Worm (Caenorhabditis elegans) whole organism, young adult: ENCODE results near the gene T10G3.2.
A peak's percentile ranks its signal among the peaks of the same experiment; 100 is the strongest.

Experiments
- B0336.3 ChIP-seq: fragments of 200-800 bp; sonication (Bioruptor generic); IDR thresholded peaks from 2 replicates; pipeline ENCODE4 v1.3.6; 2022; ENCODE audit warnings: missing genetic modification characterization, missing compliant biosample characterization
- C06A6.2 ChIP-seq: fragments of 200-800 bp; sonication (Bioruptor generic); conservative IDR thresholded peaks from 2 replicates; pipeline ENCODE4 v1.3.6; 2022; ENCODE audit warnings: missing genetic modification characterization, missing compliant biosample characterization
- F23B12.7 ChIP-seq: sonication (generic microtip); optimal IDR thresholded peaks from 2 replicates; lab custom pipeline; 2017; ENCODE audit warnings: missing genetic modification characterization, mild to moderate bottlenecking, missing compliant biosample characterization, antibody characterized with exemption, moderate library complexity; ENCODE audit not compliant: insufficient read depth
- F37B4.10 ChIP-seq: fragments of 200-800 bp; sonication (Bioruptor generic); IDR thresholded peaks from 2 replicates; pipeline ENCODE4 v1.3.6; 2022; ENCODE audit warnings: missing genetic modification characterization, missing compliant biosample characterization
- F52B5.7 ChIP-seq: sonication (generic microtip); optimal IDR thresholded peaks from 2 replicates; lab custom pipeline; 2016; ENCODE audit warnings: mild to moderate bottlenecking, missing genetic modification characterization, missing compliant biosample characterization
- F57A8.1 ChIP-seq: fragments of 200-800 bp; sonication (Bioruptor generic); optimal IDR thresholded peaks from 2 replicates; lab custom pipeline; 2018; ENCODE audit warnings: mild to moderate bottlenecking, missing genetic modification characterization, moderate library complexity, missing compliant biosample characterization
- Y67H2A.10 ChIP-seq: fragments of 200-800 bp; sonication (Bioruptor generic); conservative IDR thresholded peaks from 2 replicates; pipeline ENCODE4 v1.3.6; 2022; ENCODE audit warnings: missing genetic modification reagents, missing genetic modification characterization, missing compliant biosample characterization
- ZK185.1 ChIP-seq: sonication (generic microtip); optimal IDR thresholded peaks from 2 replicates; lab custom pipeline; 2016; ENCODE audit warnings: mild to moderate bottlenecking, missing genetic modification characterization, missing compliant biosample characterization; ENCODE audit not compliant: poor library complexity, severe bottlenecking
- atf-7 ChIP-seq: sonication (generic microtip); optimal IDR thresholded peaks from 2 replicates; lab custom pipeline; 2017; ENCODE audit warnings: mild to moderate bottlenecking, missing genetic modification characterization, missing compliant biosample characterization
- attf-3 ChIP-seq: fragments of 200-800 bp; sonication (Bioruptor generic); conservative IDR thresholded peaks from 2 replicates; pipeline ENCODE4 v1.3.6; 2022; ENCODE audit warnings: missing genetic modification reagents, missing genetic modification characterization, missing compliant biosample characterization
- attf-5 ChIP-seq: fragments of 200-800 bp; sonication (Bioruptor generic); optimal IDR thresholded peaks from 2 replicates; lab custom pipeline; 2018; ENCODE audit warnings: mild to moderate bottlenecking, missing genetic modification characterization, missing compliant biosample characterization
- ceh-100 ChIP-seq: fragments of 200-800 bp; sonication (Bioruptor generic); IDR thresholded peaks from 2 replicates; pipeline ENCODE4 v1.3.6; 2022; ENCODE audit warnings: missing genetic modification reagents, missing genetic modification characterization, missing compliant biosample characterization
- ceh-91 ChIP-seq: fragments of 200-800 bp; sonication (Bioruptor generic); IDR thresholded peaks from 2 replicates; pipeline ENCODE4 v1.3.6; 2022; ENCODE audit warnings: missing genetic modification reagents, missing genetic modification characterization, missing compliant biosample characterization
- chd-7 ChIP-seq: sonication (generic microtip); optimal IDR thresholded peaks from 2 replicates; lab custom pipeline; 2016; ENCODE audit warnings: mild to moderate bottlenecking, missing genetic modification characterization, moderate library complexity, missing compliant biosample characterization
- die-1 ChIP-seq: sonication (generic microtip); optimal IDR thresholded peaks from 2 replicates; lab custom pipeline; 2016; ENCODE audit warnings: missing genotype, mild to moderate bottlenecking, missing genetic modification characterization, missing compliant biosample characterization
- egrh-3 ChIP-seq: fragments of 200-800 bp; sonication (Bioruptor generic); IDR thresholded peaks from 2 replicates; pipeline ENCODE4 v1.3.6; 2022; ENCODE audit warnings: missing genetic modification reagents, missing genetic modification characterization, missing compliant biosample characterization
- ekl-4 ChIP-seq: fragments of 200-800 bp; sonication (Bioruptor generic); IDR thresholded peaks from 2 replicates; pipeline ENCODE4 v1.3.6; 2022; ENCODE audit warnings: missing genetic modification reagents, missing genetic modification characterization, missing compliant biosample characterization
- ets-4 ChIP-seq: fragments of 200-800 bp; sonication (Bioruptor generic); optimal IDR thresholded peaks from 2 replicates; lab custom pipeline; 2018; ENCODE audit warnings: mild to moderate bottlenecking, missing genetic modification characterization, missing compliant biosample characterization
- fkh-3 ChIP-seq: sonication (generic microtip); optimal IDR thresholded peaks from 2 replicates; lab custom pipeline; 2016; ENCODE audit warnings: mild to moderate bottlenecking, missing genetic modification characterization, missing compliant biosample characterization
- gei-17 ChIP-seq: fragments of 200-800 bp; sonication (Bioruptor generic); optimal IDR thresholded peaks from 2 replicates; lab custom pipeline; 2018; ENCODE audit warnings: mild to moderate bottlenecking, missing genetic modification characterization, missing compliant biosample characterization
- hlh-26 ChIP-seq: fragments of 200-800 bp; sonication (Bioruptor generic); conservative IDR thresholded peaks from 2 replicates; pipeline ENCODE4 v1.3.6; 2022; ENCODE audit warnings: missing genetic modification reagents, missing genetic modification characterization, missing compliant biosample characterization
- hrde-1 ChIP-seq: sonication (generic microtip); optimal IDR thresholded peaks from 2 replicates; lab custom pipeline; 2016; ENCODE audit warnings: missing genetic modification characterization, mild to moderate bottlenecking, missing compliant biosample characterization, moderate library complexity, missing genotype, missing genetic modification reagents, borderline replicate concordance
- madf-3 ChIP-seq: fragments of 200-800 bp; sonication (Bioruptor generic); IDR thresholded peaks from 2 replicates; pipeline ENCODE4 v1.3.6; 2022; ENCODE audit warnings: missing genetic modification reagents, missing genetic modification characterization, missing compliant biosample characterization
- mes-4 ChIP-seq: sonication (generic microtip); optimal IDR thresholded peaks from 2 replicates; lab custom pipeline; 2016; ENCODE audit warnings: missing genotype, missing genetic modification characterization, missing compliant biosample characterization
- mxl-1 ChIP-seq: sonication (generic microtip); optimal IDR thresholded peaks from 2 replicates; lab custom pipeline; 2016; ENCODE audit warnings: missing genetic modification characterization, missing compliant biosample characterization
- nhr-179 ChIP-seq: sonication (generic microtip); optimal IDR thresholded peaks from 2 replicates; lab custom pipeline; 2016; ENCODE audit warnings: mild to moderate bottlenecking, missing genetic modification characterization, missing compliant biosample characterization
- nhr-80 ChIP-seq: sonication (generic microtip); optimal IDR thresholded peaks from 2 replicates; lab custom pipeline; 2016; ENCODE audit warnings: missing genetic modification characterization, missing compliant biosample characterization
- rec-8 ChIP-seq, 2 experiments: sonication (generic microtip); optimal IDR thresholded peaks; 2 replicates each; lab custom pipeline; 2016; ENCODE audit warnings: mild to moderate bottlenecking in 2 of 2, missing genetic modification characterization in 2 of 2, missing genetic modification reagents in 2 of 2, missing genotype in 2 of 2, missing biosample characterization in 1 of 2, missing compliant biosample characterization in 1 of 2, moderate library complexity in 1 of 2
- snpc-4 ChIP-seq, 5 experiments: fragments of 150-350 bp in 1 of 5; sonication (generic microtip) in 4 of 5; optimal IDR thresholded peaks; 2 replicates each; lab custom pipeline; 2014 to 2018; ENCODE audit warnings: missing genetic modification characterization in 5 of 5, missing biosample characterization in 3 of 5, antibody characterized with exemption in 2 of 5, mild to moderate bottlenecking in 2 of 5, missing compliant biosample characterization in 2 of 5, missing genotype in 2 of 5, moderate library complexity in 2 of 5, missing genetic modification reagents in 1 of 5
- somi-1 ChIP-seq: fragments of 200-800 bp; sonication (Bioruptor generic); optimal IDR thresholded peaks from 2 replicates; lab custom pipeline; 2018; ENCODE audit warnings: mild to moderate bottlenecking, missing genetic modification characterization, missing compliant biosample characterization
- xnd-1 ChIP-seq: sonication (generic microtip); optimal IDR thresholded peaks from 2 replicates; lab custom pipeline; 2016; ENCODE audit warnings: missing genotype, missing genetic modification reagents, missing genetic modification characterization, missing compliant biosample characterization
- ztf-25 ChIP-seq: fragments of 200-800 bp; sonication (Bioruptor generic); IDR thresholded peaks from 2 replicates; pipeline ENCODE4 v1.3.6; 2022; ENCODE audit warnings: missing genetic modification reagents, missing genetic modification characterization, missing compliant biosample characterization
- ztf-3 ChIP-seq: fragments of 200-800 bp; sonication (Bioruptor generic); optimal IDR thresholded peaks from 2 replicates; lab custom pipeline; 2018; ENCODE audit warnings: mild to moderate bottlenecking, missing genetic modification characterization, missing compliant biosample characterization
- ztf-6 ChIP-seq: fragments of 200-800 bp; sonication (Bioruptor generic); IDR thresholded peaks from 2 replicates; pipeline ENCODE4 v1.3.6; 2022; ENCODE audit warnings: missing genetic modification reagents, missing genetic modification characterization, missing compliant biosample characterization

The T10G3.2 gene

DNA sequence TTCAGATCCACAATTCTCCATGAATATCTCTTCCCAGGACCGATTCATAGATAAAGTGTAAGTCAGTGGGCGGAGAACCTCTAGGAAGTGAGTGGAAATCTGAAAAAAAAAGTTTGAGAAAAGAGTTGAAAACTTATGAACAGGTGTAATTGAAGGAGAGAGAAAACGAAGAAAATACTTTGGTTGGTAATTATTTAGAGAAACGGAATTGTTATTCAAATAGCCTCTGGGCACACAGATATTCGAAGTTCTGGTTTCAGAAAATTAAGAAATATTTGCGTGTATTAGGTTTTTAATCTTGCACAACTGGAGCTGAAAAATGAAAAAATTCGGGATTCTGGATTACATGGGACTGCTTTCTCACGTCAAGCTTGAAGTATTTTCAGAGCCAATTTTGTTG is at the start of gene T10G3.2:
Gene T10G3.2, minus strand, starts transcription at position 101 of the 400 bp plus-strand sequence.
- TF ChIP-seq ceh-91: no peak
- TF ChIP-seq die-1 (tag; lab: Kevin White, UChicago): no peak
- TF ChIP-seq ztf-25 (GFP tag; lab: Robert Waterston, UW): no peak
- no peak for TF ChIP-seq atf-7 (tag; lab: Kevin White, UChicago)
- TF ChIP-seq C06A6.2 (GFP tag; lab: Robert Waterston, UW): no peak
- no peak for TF ChIP-seq chd-7 (tag; lab: Kevin White, UChicago)
- no peak for TF ChIP-seq attf-5 (GFP tag; lab: Kevin White, UChicago)
- TF ChIP-seq xnd-1 (tag; lab: Kevin White, UChicago): no peak
- no peak for TF ChIP-seq ets-4
- TF ChIP-seq somi-1: no peak
- no peak for TF ChIP-seq fkh-3 (tag; lab: Kevin White, UChicago)
- no peak for TF ChIP-seq nhr-80 (tag; lab: Kevin White, UChicago)
- TF ChIP-seq egrh-3: no peak

- no peak for TF ChIP-seq rec-8 (tag; optimal IDR thresholded peaks at IDR 0.05; lab: Kevin White, UChicago)
- TF ChIP-seq nhr-179: no peak
- TF ChIP-seq F23B12.7 (tag; lab: Kevin White, UChicago): no peak
- no peak for TF ChIP-seq ztf-3 (GFP tag; lab: Kevin White, UChicago)
- no peak for TF ChIP-seq F57A8.1
- no peak for TF ChIP-seq ceh-100
- TF ChIP-seq ets-4: no peak
- TF ChIP-seq madf-3: no peak
- TF ChIP-seq ekl-4 (GFP tag; lab: Robert Waterston, UW): no peak
- TF ChIP-seq snpc-4 (GFP tag; optimal IDR thresholded peaks at IDR 0.05; lab: Kevin White, UChicago): no peak
- TF ChIP-seq snpc-4 (tag; optimal IDR thresholded peaks at IDR 0.05; lab: Kevin White, UChicago): no peak
- TF ChIP-seq ceh-91: no peak
- TF ChIP-seq ztf-6 (GFP tag; lab: Robert Waterston, UW): no peak
- no peak for TF ChIP-seq F52B5.7 (tag; lab: Kevin White, UChicago)
- no peak for TF ChIP-seq F37B4.10 (GFP tag; lab: Robert Waterston, UW)
- TF ChIP-seq xnd-1 (tag; lab: Kevin White, UChicago): no peak
- no peak for TF ChIP-seq fkh-3 (tag; lab: Kevin White, UChicago)
- no peak for TF ChIP-seq ZK185.1 (tag; lab: Kevin White, UChicago)
Observed at ce11 chrV:13529165-13529564, 49.5 kb upstream of the T10G3.2 start.

DNA sequence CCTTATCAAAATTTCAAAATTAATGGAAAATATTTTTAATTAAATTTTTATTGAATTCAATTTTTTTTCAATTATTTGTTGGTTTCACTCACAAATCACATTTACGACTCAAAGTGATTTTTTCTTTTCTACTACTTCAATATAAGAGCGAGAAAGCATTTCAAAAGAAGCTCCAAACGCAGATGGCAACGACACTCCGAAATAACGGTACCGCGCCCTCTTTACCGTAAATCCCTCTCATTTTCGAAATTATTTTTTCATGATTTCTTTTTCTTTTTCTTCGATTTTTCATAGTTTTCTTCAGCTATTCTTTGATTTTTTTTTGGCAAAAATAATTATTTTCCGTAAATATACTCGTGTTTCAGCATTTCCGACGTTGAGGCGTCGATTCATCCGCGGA is 47.6 kb upstream of the T10G3.2 start:
- peak; percentile 86 for TF ChIP-seq attf-3 (GFP tag; lab: Robert Waterston, UW)

ce11 chrV:13523194-13523593 is 43.5 kb upstream of the T10G3.2 start, which contains the start of gene R11G10.3:
Gene R11G10.3, plus strand, starts transcription at chrV:13523494.
- TF ChIP-seq hrde-1 (tag; lab: Kevin White, UChicago): no peak
- no peak for TF ChIP-seq mxl-1 (tag; lab: Kevin White, UChicago)
- no peak for TF ChIP-seq gei-17
- TF ChIP-seq hlh-26: no peak
- no peak for TF ChIP-seq B0336.3
- no peak for TF ChIP-seq Y67H2A.10 (GFP tag; lab: Robert Waterston, UW)
- no peak for TF ChIP-seq mes-4
